Worm (Caenorhabditis elegans) whole organism, dauer: Measurements from ENCODE around the gene srx-125.

Source experiments
- unc-62 ChIP-seq: sonication (generic microtip); optimal IDR thresholded peaks from 2 replicates; lab custom pipeline; 2017; ENCODE audit warnings: missing biosample characterization, missing genetic modification reagents, missing genetic modification characterization

srx-125 gene

ce11 chrV:13351773-13352172 lies 15.4 kb upstream of the srx-125 start:
- no peak for TF ChIP-seq unc-62 (GFP tag; lab: Kevin White, UChicago)

ce11 chrV:13352415-13352814 lies 14.7 kb upstream of the srx-125 start:
- no peak for TF ChIP-seq unc-62 (GFP tag; lab: Kevin White, UChicago)

- no peak for TF ChIP-seq unc-62 (GFP tag; lab: Kevin White, UChicago)
Observed at ce11 chrV:13356210-13356609, 10.9 kb upstream of the srx-125 start.

- no peak for TF ChIP-seq unc-62 (GFP tag; lab: Kevin White, UChicago)
Observed at ce11 chrV:13357652-13358281, 9.4 kb upstream of the srx-125 start, which contains the start of gene F32H5.1. TSS of gene F32H5.1 (minus strand) at chrV:13358037.

ce11 chrV:13358823-13359592 lies 8.1 kb upstream of the srx-125 start, which contains the start of gene F32H5.3:
TSS of gene F32H5.3 (plus strand) at chrV:13359335.
- TF ChIP-seq unc-62 (GFP tag; lab: Kevin White, UChicago): no peak

ce11 chrV:13360254-13360653 lies 6.9 kb upstream of the srx-125 start, which contains the start of gene F32H5.4:
TSS of gene F32H5.4 (plus strand) at chrV:13360554.
- no peak for TF ChIP-seq unc-62 (GFP tag; lab: Kevin White, UChicago)

ce11 chrV:13363415-13363814 lies 3.7 kb upstream of the srx-125 start, which contains the start of gene srg-46:
TSS of gene srg-46 (plus strand) at chrV:13363715.
- TF ChIP-seq unc-62 (GFP tag; lab: Kevin White, UChicago): no peak

DNA sequence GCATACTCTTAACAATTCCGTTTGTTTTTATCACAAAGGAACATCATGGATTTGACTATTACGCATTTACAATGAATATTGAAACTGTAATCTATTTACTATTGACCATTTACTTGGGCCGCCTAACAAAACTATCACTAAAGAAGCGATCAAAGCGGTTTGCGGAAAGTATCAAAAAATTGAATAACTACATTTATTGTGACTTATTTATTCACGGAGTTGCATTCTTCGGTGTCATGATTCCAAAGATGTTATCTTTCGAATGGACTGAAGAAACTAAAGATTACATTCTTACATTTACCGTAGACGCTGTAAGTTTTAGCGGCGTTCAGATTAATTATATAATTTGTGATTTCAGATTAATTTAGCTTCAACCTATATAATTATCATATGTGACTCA lies 2.9 kb upstream of the srx-125 start:
- TF ChIP-seq unc-62 (GFP tag; lab: Kevin White, UChicago): no peak

ce11 chrV:13366488-13366887 lies 636 bp upstream of the srx-125 start:
- TF ChIP-seq unc-62 (GFP tag; lab: Kevin White, UChicago): no peak

DNA sequence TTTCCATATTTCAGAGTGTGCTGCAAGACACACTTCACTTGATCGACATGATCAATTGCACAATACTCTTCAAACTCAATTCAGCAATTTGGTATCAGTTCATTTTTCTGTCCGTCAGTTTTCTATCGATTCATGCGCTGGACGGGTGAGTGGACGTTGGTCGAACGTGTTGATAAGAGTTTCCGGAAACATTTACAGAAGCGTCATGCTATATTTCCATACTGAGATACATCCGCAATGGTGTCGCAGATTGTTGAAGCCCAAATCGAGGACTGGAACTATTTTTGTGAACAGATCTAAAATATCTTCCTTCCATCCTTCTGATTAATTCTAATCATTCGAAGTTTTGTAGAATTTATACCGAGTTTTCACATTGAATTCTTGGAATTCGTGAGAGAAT lies 2.5 kb downstream of the srx-125 start:
- no peak for TF ChIP-seq unc-62 (GFP tag; lab: Kevin White, UChicago)

DNA sequence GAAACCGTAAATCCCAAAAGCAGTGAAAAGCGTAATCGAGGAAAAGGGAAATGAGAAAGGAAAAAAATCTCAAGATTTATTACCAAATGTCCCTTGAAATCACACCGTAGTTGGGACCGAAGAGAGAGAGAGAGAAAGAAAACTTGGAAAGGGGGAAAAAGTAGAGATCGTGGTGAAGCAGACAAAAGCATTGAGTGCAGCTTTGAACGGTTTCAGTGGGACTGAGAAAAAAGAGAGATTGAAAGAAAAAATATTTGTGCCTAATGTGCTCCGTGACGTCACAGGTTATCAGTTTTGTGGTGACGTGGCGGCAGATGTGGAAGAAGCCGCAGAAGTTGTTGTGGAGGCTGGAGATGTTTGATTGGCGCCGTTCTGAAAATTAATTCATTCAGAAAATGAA lies 3.1 kb downstream of the srx-125 start:
- TF ChIP-seq unc-62 (GFP tag; lab: Kevin White, UChicago): no peak

DNA sequence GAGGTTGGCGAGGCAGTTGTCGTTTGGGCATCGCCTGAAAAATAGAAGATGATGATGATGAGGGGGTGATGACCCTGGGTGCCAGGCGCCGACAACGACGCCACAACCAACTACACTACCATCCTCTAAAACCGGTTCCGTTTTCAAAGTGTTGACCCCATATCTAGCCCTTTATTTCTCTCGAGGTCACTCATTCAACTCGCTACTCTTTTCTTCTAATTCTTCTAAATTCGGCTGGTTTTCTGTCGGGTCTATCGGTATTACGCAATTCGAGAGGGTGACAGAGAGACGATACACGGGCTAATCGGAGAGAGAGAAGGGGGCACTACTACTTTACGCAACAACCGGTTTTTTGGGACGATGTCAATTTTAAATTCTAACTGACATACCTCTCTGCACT lies 4.2 kb downstream of the srx-125 start:
- no peak for TF ChIP-seq unc-62 (GFP tag; lab: Kevin White, UChicago)

- no peak for TF ChIP-seq unc-62 (GFP tag; lab: Kevin White, UChicago)
Observed at ce11 chrV:13372821-13373220, 5.7 kb downstream of the srx-125 start.

- TF ChIP-seq unc-62 (GFP tag; lab: Kevin White, UChicago): no peak
Observed at ce11 chrV:13373643-13374042, 6.5 kb downstream of the srx-125 start.

DNA sequence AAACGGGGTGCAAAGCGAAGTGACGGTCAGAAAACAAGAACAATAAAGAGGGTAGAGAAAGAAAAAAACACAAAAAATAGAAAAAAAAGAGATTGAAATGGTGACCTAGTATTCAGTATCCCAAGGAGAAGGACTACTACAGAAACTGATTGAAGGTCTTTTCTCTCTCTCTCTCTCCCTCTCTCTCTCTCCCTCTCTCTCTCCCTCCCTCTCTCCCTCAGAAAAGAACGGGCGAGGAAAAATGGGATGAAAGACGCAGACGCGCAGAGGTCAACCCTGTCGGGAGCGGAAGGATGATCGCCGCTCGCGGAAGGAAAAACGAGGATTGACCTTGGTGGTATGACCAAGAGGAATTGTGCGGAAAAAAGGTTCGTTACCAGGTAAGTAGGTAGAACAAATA lies 7.4 kb downstream of the srx-125 start:
- TF ChIP-seq unc-62 (GFP tag; lab: Kevin White, UChicago): no peak

DNA sequence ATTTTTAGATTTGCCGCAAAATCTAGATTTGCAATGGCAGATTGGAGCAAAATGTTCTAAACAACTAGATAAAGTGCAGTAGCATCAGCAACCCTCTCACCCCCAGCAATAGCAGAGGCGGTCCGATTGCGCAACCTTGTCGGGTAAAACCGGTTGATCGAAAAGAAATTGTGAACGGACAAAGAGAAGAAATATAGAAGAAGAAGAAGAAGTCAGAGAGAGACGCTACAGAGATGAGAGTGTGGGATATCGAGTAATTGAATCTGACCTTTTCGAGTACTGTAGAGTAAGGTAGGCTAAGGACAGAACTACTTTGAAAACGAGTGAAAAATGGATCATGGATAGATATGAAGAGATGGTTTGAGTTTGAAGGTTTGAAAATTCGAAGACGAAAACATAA lies 8.7 kb downstream of the srx-125 start:
- TF ChIP-seq unc-62 (GFP tag; lab: Kevin White, UChicago): no peak

- TF ChIP-seq unc-62 (GFP tag; lab: Kevin White, UChicago): no peak
Observed at ce11 chrV:13377130-13377529, 10.0 kb downstream of the srx-125 start.
